Worm (Caenorhabditis elegans) whole organism, young adult: ENCODE measurements around the gene srh-18.

Source experiments
- B0261.1 ChIP-seq: sonication (generic microtip); optimal IDR thresholded peaks from 2 replicates; lab custom pipeline; 2016; ENCODE audit warnings: mild to moderate bottlenecking, missing genetic modification characterization, moderate library complexity, missing compliant biosample characterization
- F55B11.4 ChIP-seq: sonication (generic microtip); optimal IDR thresholded peaks from 2 replicates; lab custom pipeline; 2016; ENCODE audit warnings: missing compliant biosample characterization, missing genetic modification characterization, borderline replicate concordance; ENCODE audit not compliant: insufficient read depth
- Y95B8A.8 ChIP-seq: fragments of 200-800 bp; sonication (Bioruptor generic); IDR thresholded peaks from 2 replicates; pipeline ENCODE4 v1.3.6; 2022; ENCODE audit warnings: missing genetic modification reagents, missing genetic modification characterization, missing compliant biosample characterization
- nhr-120 ChIP-seq: fragments of 200-800 bp; sonication (Bioruptor generic); IDR thresholded peaks from 2 replicates; pipeline ENCODE4 v1.3.6; 2022; ENCODE audit warnings: missing genetic modification characterization, missing compliant biosample characterization
- snpc-3.4 ChIP-seq: sonication (generic microtip); optimal IDR thresholded peaks from 2 replicates; lab custom pipeline; 2017; ENCODE audit warnings: missing genetic modification characterization, mild to moderate bottlenecking, missing compliant biosample characterization, antibody characterized with exemption, moderate library complexity, missing genotype, missing genetic modification reagents
- unc-62 ChIP-seq: fragments of 150-350 bp; optimal IDR thresholded peaks from 2 replicates; lab custom pipeline; 2014; ENCODE audit warnings: missing biosample characterization, missing genetic modification reagents, missing genetic modification characterization
- zfh-2 ChIP-seq: fragments of 200-800 bp; sonication (Bioruptor generic); conservative IDR thresholded peaks from 2 replicates; pipeline ENCODE4 v1.3.6; 2022; ENCODE audit warnings: missing genetic modification reagents, missing genetic modification characterization, missing compliant biosample characterization
- ztf-18 ChIP-seq: sonication (generic microtip); optimal IDR thresholded peaks from 2 replicates; lab custom pipeline; 2016; ENCODE audit warnings: missing genotype, mild to moderate bottlenecking, missing genetic modification characterization, missing compliant biosample characterization
- ztf-6 ChIP-seq: fragments of 200-800 bp; sonication (Bioruptor generic); IDR thresholded peaks from 2 replicates; pipeline ENCODE4 v1.3.6; 2022; ENCODE audit warnings: missing genetic modification reagents, missing genetic modification characterization, missing compliant biosample characterization

DNA sequence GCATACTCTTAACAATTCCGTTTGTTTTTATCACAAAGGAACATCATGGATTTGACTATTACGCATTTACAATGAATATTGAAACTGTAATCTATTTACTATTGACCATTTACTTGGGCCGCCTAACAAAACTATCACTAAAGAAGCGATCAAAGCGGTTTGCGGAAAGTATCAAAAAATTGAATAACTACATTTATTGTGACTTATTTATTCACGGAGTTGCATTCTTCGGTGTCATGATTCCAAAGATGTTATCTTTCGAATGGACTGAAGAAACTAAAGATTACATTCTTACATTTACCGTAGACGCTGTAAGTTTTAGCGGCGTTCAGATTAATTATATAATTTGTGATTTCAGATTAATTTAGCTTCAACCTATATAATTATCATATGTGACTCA, 46.0 kb downstream of the srh-18 start:
- TF ChIP-seq unc-62, result no peak
- no peak for TF ChIP-seq Y95B8A.8 (GFP tag; lab: Robert Waterston, UW)
- TF ChIP-seq zfh-2 (GFP tag; lab: Robert Waterston, UW), result no peak
- no peak for TF ChIP-seq ztf-18 (tag; lab: Kevin White, UChicago)
- TF ChIP-seq ztf-6 (GFP tag; lab: Robert Waterston, UW), result no peak
- TF ChIP-seq B0261.1, result no peak
- TF ChIP-seq snpc-3.4 (tag; lab: Kevin White, UChicago), result no peak
- TF ChIP-seq nhr-120 (GFP tag; lab: Robert Waterston, UW), result no peak
- TF ChIP-seq F55B11.4 (tag; lab: Kevin White, UChicago), result no peak
